Worm (Caenorhabditis elegans): ENCODE measurements around the gene fbxb-52.

DNA sequence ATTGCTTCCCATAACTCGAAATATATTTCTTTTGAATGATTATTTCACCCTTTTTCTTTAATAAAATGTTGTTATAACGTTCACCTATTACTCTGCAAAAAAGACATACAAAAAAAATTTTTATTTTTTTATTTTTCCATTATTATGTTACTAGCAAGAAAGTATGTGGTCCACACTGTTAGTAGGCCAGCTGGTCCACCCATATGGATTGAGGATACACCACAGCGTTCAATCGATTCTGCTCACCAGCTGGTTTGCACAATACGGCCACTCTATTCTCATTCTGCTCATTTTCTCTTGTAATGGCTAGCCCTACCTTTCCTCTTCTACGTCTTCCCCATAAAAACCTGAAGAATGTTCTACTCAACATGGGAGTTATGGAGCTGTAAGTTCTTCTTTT is 11.8 kb downstream of the fbxb-52 start, which contains the start of gene fbxb-44:
- no peak for TF ChIP-seq lin-39 (tag; optimal IDR thresholded peaks at IDR 0.05)
- no peak for TF ChIP-seq pqm-1 (tag; optimal IDR thresholded peaks at IDR 0.05)
- no peak for TF ChIP-seq pha-4 (tag; optimal IDR thresholded peaks at IDR 0.05)
- no peak for TF ChIP-seq nhr-237 (tag; optimal IDR thresholded peaks at IDR 0.05)
- TF ChIP-seq unc-62 (GFP tag; optimal IDR thresholded peaks at IDR 0.05) = no peak
- no peak for TF ChIP-seq snpc-4 (tag; optimal IDR thresholded peaks at IDR 0.05)
- no peak for TF ChIP-seq nhr-77 (tag; optimal IDR thresholded peaks at IDR 0.05)
- no peak for TF ChIP-seq nfya-1 (tag; optimal IDR thresholded peaks at IDR 0.05; ENCODE audit: insufficient read depth)
- TF ChIP-seq nhr-25 (tag; optimal IDR thresholded peaks at IDR 0.05) = no peak
- TF ChIP-seq egl-5 (tag; optimal IDR thresholded peaks at IDR 0.05) = no peak
- TF ChIP-seq elt-3 (tag; optimal IDR thresholded peaks at IDR 0.05) = no peak
- no peak for TF ChIP-seq lin-15B (tag; optimal IDR thresholded peaks at IDR 0.05)
- TF ChIP-seq tbx-2 (tag; optimal IDR thresholded peaks at IDR 0.05) = no peak
